Worm (Caenorhabditis elegans) whole organism, mixed stage, embryonic: Measurements from ENCODE around the gene B0272.4.
A peak's percentile ranks its signal among the peaks of the same experiment; 100 is the strongest.

Experiments
- M03D4.4 ChIP-seq: sonication (generic microtip); optimal IDR thresholded peaks from 2 replicates; lab custom pipeline; 2017; ENCODE audit warnings: mild to moderate bottlenecking, missing genetic modification characterization, missing compliant biosample characterization
- bed-3 ChIP-seq: fragments of 200-800 bp; sonication (Bioruptor generic); optimal IDR thresholded peaks from 3 replicates; lab custom pipeline; 2018; ENCODE audit warnings: mild to moderate bottlenecking, missing genetic modification characterization, moderate library complexity, missing compliant biosample characterization
- blmp-1 ChIP-seq: fragments of 150-350 bp; optimal IDR thresholded peaks from 2 replicates; lab custom pipeline; 2014; ENCODE audit warnings: missing biosample characterization, missing genetic modification characterization
- ceh-39 ChIP-seq: fragments of 150-350 bp; optimal IDR thresholded peaks from 2 replicates; lab custom pipeline; 2014; ENCODE audit warnings: missing biosample characterization, missing genetic modification characterization
- ceh-83 ChIP-seq: fragments of 200-800 bp; sonication (Bioruptor generic); optimal IDR thresholded peaks from 2 replicates; lab custom pipeline; 2018; ENCODE audit warnings: mild to moderate bottlenecking, missing genetic modification characterization, missing compliant biosample characterization
- ces-1 ChIP-seq: fragments of 150-350 bp; optimal IDR thresholded peaks from 2 replicates; lab custom pipeline; 2014; ENCODE audit warnings: missing biosample characterization, missing genetic modification reagents, missing genetic modification characterization
- cnd-1 ChIP-seq: fragments of 200-800 bp; sonication (Bioruptor generic); optimal IDR thresholded peaks from 2 replicates; lab custom pipeline; 2018; ENCODE audit warnings: mild to moderate bottlenecking, missing genetic modification characterization, missing compliant biosample characterization
- drap-1 ChIP-seq: fragments of 200-800 bp; sonication (Bioruptor generic); optimal IDR thresholded peaks from 3 replicates; lab custom pipeline; 2018; ENCODE audit warnings: mild to moderate bottlenecking, missing genetic modification characterization, missing compliant biosample characterization
- elt-1 ChIP-seq: sonication (generic microtip); optimal IDR thresholded peaks from 2 replicates; lab custom pipeline; 2017; ENCODE audit warnings: missing genetic modification characterization, mild to moderate bottlenecking, missing compliant biosample characterization, antibody characterized with exemption, moderate library complexity, borderline replicate concordance; ENCODE audit not compliant: insufficient read depth
- elt-3 ChIP-seq: fragments of 150-350 bp; optimal IDR thresholded peaks from 2 replicates; lab custom pipeline; 2014; ENCODE audit warnings: missing biosample characterization, missing genetic modification characterization
- flh-1 ChIP-seq: fragments of 200-800 bp; sonication (Bioruptor generic); optimal IDR thresholded peaks from 2 replicates; lab custom pipeline; 2018; ENCODE audit warnings: mild to moderate bottlenecking, missing genetic modification characterization, moderate library complexity, missing compliant biosample characterization
- ham-2 ChIP-seq: fragments of 200-800 bp; sonication (Bioruptor generic); optimal IDR thresholded peaks from 2 replicates; lab custom pipeline; 2018; ENCODE audit warnings: mild to moderate bottlenecking, missing genetic modification characterization, missing compliant biosample characterization
- hlh-1 ChIP-seq: fragments of 150-350 bp; optimal IDR thresholded peaks from 2 replicates; lab custom pipeline; 2014; ENCODE audit warnings: missing biosample characterization, missing genetic modification reagents, missing genetic modification characterization
- lin-13 ChIP-seq: fragments of 150-350 bp; optimal IDR thresholded peaks from 2 replicates; lab custom pipeline; 2014; ENCODE audit warnings: missing biosample characterization, missing genetic modification characterization
- lin-32 ChIP-seq: fragments of 200-800 bp; sonication (Bioruptor generic); optimal IDR thresholded peaks from 2 replicates; lab custom pipeline; 2018; ENCODE audit warnings: mild to moderate bottlenecking, missing genetic modification characterization, missing compliant biosample characterization
- lsy-2 ChIP-seq: fragments of 150-350 bp; optimal IDR thresholded peaks from 2 replicates; lab custom pipeline; 2014; ENCODE audit warnings: missing biosample characterization, missing genetic modification characterization
- mep-1 ChIP-seq: fragments of 150-350 bp; optimal IDR thresholded peaks from 2 replicates; lab custom pipeline; 2017; ENCODE audit warnings: missing biosample characterization, missing genetic modification reagents, missing genetic modification characterization, inconsistent platforms
- mls-2 ChIP-seq: sonication (generic microtip); optimal IDR thresholded peaks from 2 replicates; lab custom pipeline; 2016; ENCODE audit warnings: mild to moderate bottlenecking, missing genetic modification characterization, moderate library complexity, missing compliant biosample characterization
- nhr-12 ChIP-seq: fragments of 150-350 bp; optimal IDR thresholded peaks from 2 replicates; lab custom pipeline; 2014; ENCODE audit warnings: missing biosample characterization, missing genetic modification characterization
- nhr-2 ChIP-seq: fragments of 150-350 bp; optimal IDR thresholded peaks from 2 replicates; lab custom pipeline; 2014; ENCODE audit warnings: missing biosample characterization, missing genetic modification characterization
- nhr-237 ChIP-seq: fragments of 150-350 bp; optimal IDR thresholded peaks from 2 replicates; lab custom pipeline; 2014; ENCODE audit warnings: missing biosample characterization, missing genetic modification characterization
- nhr-28 ChIP-seq: fragments of 150-350 bp; optimal IDR thresholded peaks from 2 replicates; lab custom pipeline; 2014; ENCODE audit warnings: missing biosample characterization, missing genetic modification characterization
- nhr-76 ChIP-seq: sonication (generic microtip); optimal IDR thresholded peaks from 2 replicates; lab custom pipeline; 2017; ENCODE audit warnings: missing biosample characterization, missing genetic modification characterization
- pha-4 ChIP-seq: fragments of 150-350 bp; optimal IDR thresholded peaks from 2 replicates; lab custom pipeline; 2018; ENCODE audit warnings: missing biosample characterization, missing genetic modification reagents, missing genetic modification characterization
- snpc-4 ChIP-seq: fragments of 150-350 bp; optimal IDR thresholded peaks from 2 replicates; lab custom pipeline; 2014; ENCODE audit warnings: missing biosample characterization, missing genetic modification characterization
- sptf-1 ChIP-seq: sonication (generic microtip); optimal IDR thresholded peaks from 2 replicates; lab custom pipeline; 2017; ENCODE audit warnings: mild to moderate bottlenecking, missing genetic modification characterization, moderate library complexity, missing compliant biosample characterization
- unc-120 ChIP-seq: sonication (generic microtip); optimal IDR thresholded peaks from 2 replicates; lab custom pipeline; 2017; ENCODE audit warnings: missing genetic modification characterization, missing compliant biosample characterization; ENCODE audit not compliant: poor library complexity, severe bottlenecking
- unc-39 ChIP-seq: fragments of 150-350 bp; optimal IDR thresholded peaks from 2 replicates; lab custom pipeline; 2014; ENCODE audit warnings: missing biosample characterization, missing genetic modification characterization
- unc-62 ChIP-seq: fragments of 150-350 bp; optimal IDR thresholded peaks from 2 replicates; lab custom pipeline; 2014; ENCODE audit warnings: missing biosample characterization, missing genetic modification reagents, missing genetic modification characterization
- zip-8 ChIP-seq: fragments of 150-350 bp; optimal IDR thresholded peaks from 2 replicates; lab custom pipeline; 2014; ENCODE audit warnings: missing biosample characterization, missing genetic modification characterization
- ztf-11 ChIP-seq: fragments of 150-350 bp; optimal IDR thresholded peaks from 2 replicates; lab custom pipeline; 2014; ENCODE audit warnings: missing biosample characterization, missing genetic modification characterization

The B0272.4 gene

DNA sequence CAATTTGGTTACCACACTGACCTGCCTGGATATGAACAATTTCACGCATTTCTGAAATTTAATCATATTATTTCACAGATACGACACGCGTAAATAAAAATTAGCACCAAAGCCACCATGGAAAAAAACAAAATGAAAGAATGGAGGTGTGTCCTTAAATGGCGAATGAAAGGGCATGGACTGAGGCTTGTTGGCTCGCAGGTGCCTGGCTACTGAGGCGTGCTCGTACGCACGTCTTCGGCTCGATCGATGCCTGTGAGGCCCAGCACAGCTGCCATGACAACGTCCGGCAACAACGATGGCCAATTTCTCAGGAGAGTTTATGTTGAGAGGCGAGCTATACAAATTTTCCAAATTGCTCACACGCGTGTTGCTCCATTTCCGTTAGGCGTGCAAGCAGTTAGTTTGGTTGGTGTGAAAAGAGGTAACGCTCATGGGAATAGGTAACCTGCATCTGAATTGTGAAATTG is 8.6 kb downstream of the B0272.4 start, which contains the start of gene tbb-4:
tbb-4 (minus strand) TSS at position 51 of the 470 bp plus-strand sequence.
- TF ChIP-seq zip-8 (tag; lab: Kevin White, UChicago) (no peak), lin-32 (GFP tag; lab: Kevin White, UChicago) (peak; percentile 51)

DNA sequence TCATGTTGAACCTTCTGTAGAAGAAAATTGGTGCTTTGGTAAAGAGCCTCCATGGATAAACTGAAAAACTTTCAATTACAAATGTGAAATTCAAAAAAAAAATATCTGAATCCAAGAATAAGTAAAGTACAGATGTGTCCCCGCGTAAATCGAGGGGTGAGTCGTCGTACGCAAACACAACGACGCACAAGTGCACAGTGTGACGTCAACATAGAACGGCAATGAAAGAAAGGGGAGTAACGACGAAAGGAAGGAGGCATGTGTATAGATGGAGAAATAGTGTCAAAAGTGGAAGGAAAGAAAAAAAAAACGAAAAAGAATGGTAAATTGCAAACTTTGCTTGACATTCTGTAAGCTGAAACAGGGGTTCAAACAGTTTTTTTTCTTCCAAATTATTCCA is 13.3 kb downstream of the B0272.4 start, which contains the start of gene memb-1:
memb-1 (minus strand) TSS at position 60 of the 400 bp plus-strand sequence.
- TF ChIP-seq M03D4.4 (tag; lab: Kevin White, UChicago): no peak
- TF ChIP-seq mep-1 (tag; lab: Kevin White, UChicago): peak; percentile 80
- TF ChIP-seq mls-2 (tag; lab: Kevin White, UChicago): peak; percentile 20
- no peak for TF ChIP-seq unc-120
- TF ChIP-seq bed-3 (GFP tag; lab: Kevin White, UChicago): no peak
- no peak for TF ChIP-seq hlh-1
- TF ChIP-seq drap-1 (GFP tag; lab: Kevin White, UChicago): peak; percentile 52
- no peak for TF ChIP-seq cnd-1
- TF ChIP-seq nhr-2: no peak
- TF ChIP-seq ztf-11 (tag; lab: Kevin White, UChicago): no peak
- TF ChIP-seq nhr-237 (tag; lab: Kevin White, UChicago): no peak
- peak; percentile 65 for TF ChIP-seq pha-4
- TF ChIP-seq ceh-39 (tag; lab: Kevin White, UChicago): no peak
- peak; percentile 38 for TF ChIP-seq ces-1 (GFP tag; lab: Kevin White, UChicago)
- TF ChIP-seq nhr-28: no peak
- no peak for TF ChIP-seq nhr-12
- no peak for TF ChIP-seq ceh-83 (GFP tag; lab: Kevin White, UChicago)
- no peak for TF ChIP-seq unc-39 (tag; lab: Kevin White, UChicago)
- no peak for TF ChIP-seq snpc-4 (tag; lab: Kevin White, UChicago)
- TF ChIP-seq ham-2 (GFP tag; lab: Kevin White, UChicago): no peak
- peak; percentile 47 for TF ChIP-seq sptf-1 (tag; lab: Kevin White, UChicago)
- TF ChIP-seq blmp-1 (tag; lab: Kevin White, UChicago): no peak
- no peak for TF ChIP-seq nhr-76 (tag; lab: Kevin White, UChicago)
- TF ChIP-seq flh-1 (GFP tag; lab: Kevin White, UChicago): no peak
- TF ChIP-seq zip-8 (tag; lab: Kevin White, UChicago): peak; percentile 55
- TF ChIP-seq elt-1: no peak
- TF ChIP-seq lin-32 (GFP tag; lab: Kevin White, UChicago): no peak
- TF ChIP-seq lin-13: peak; percentile 3
- peak; percentile 15 for TF ChIP-seq lsy-2 (tag; lab: Kevin White, UChicago)
- no peak for TF ChIP-seq elt-3 (tag; lab: Kevin White, UChicago)
- no peak for TF ChIP-seq unc-62 (GFP tag; lab: Kevin White, UChicago)

ce11 chrX:9443871-9444270 is 15.6 kb downstream of the B0272.4 start:
- TF ChIP-seq nhr-12 (no peak), ces-1 (GFP tag; lab: Kevin White, UChicago) (peak; percentile 40)

- TF ChIP-seq unc-39 (tag; lab: Kevin White, UChicago) (no peak), snpc-4 (tag; lab: Kevin White, UChicago) (no peak), lsy-2 (tag; lab: Kevin White, UChicago) (no peak), blmp-1 (tag; lab: Kevin White, UChicago) (no peak), flh-1 (GFP tag; lab: Kevin White, UChicago) (no peak), ztf-11 (tag; lab: Kevin White, UChicago) (no peak), elt-3 (tag; lab: Kevin White, UChicago) (no peak), lin-13 (no peak), bed-3 (GFP tag; lab: Kevin White, UChicago) (no peak), nhr-76 (tag; lab: Kevin White, UChicago) (no peak), elt-1 (no peak), ham-2 (GFP tag; lab: Kevin White, UChicago) (no peak), nhr-237 (tag; lab: Kevin White, UChicago) (no peak), ces-1 (GFP tag; lab: Kevin White, UChicago) (no peak), ceh-39 (tag; lab: Kevin White, UChicago) (no peak)
- TF ChIP-seq, all 35 proteins: peak for 0
Measured at ce11 chrX:9446177-9446694, 18.0 kb downstream of the B0272.4 start, which contains the start of gene ZK899.1. TSS of gene ZK899.1 (plus strand) at chrX:9446644.

DNA sequence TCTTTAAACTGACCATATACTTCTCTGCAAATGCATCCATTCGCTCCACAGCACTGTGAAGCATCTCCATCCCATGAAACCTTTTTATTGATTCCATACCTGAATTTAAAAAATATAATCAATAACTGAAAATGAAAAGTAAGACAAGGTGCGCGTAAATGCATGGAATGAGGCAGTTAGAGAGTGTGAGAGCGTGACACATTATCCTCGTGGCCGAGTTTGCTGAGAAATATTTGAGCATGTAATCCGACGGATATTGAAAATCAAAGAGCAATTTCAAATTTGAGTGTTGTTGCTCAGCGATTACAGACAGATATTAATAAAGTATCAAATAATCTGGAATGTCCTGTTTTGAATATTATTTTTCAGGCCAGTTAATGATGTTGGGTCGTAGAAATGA is 21.1 kb downstream of the B0272.4 start, which contains the start of gene ZK899.7:
ZK899.7 (minus strand) TSS at position 101 of the 400 bp plus-strand sequence.
- no peak for TF ChIP-seq nhr-28
- no peak for TF ChIP-seq M03D4.4 (tag; lab: Kevin White, UChicago)
- TF ChIP-seq blmp-1 (tag; lab: Kevin White, UChicago): no peak
- TF ChIP-seq nhr-76 (tag; lab: Kevin White, UChicago): no peak
- TF ChIP-seq unc-120: no peak
- TF ChIP-seq sptf-1 (tag; lab: Kevin White, UChicago): no peak
- TF ChIP-seq lsy-2 (tag; lab: Kevin White, UChicago): no peak
- no peak for TF ChIP-seq zip-8 (tag; lab: Kevin White, UChicago)
- TF ChIP-seq unc-39 (tag; lab: Kevin White, UChicago): no peak
- no peak for TF ChIP-seq drap-1 (GFP tag; lab: Kevin White, UChicago)
- no peak for TF ChIP-seq ham-2 (GFP tag; lab: Kevin White, UChicago)
